Worm (Caenorhabditis elegans): ENCODE results near the gene F35E12.2.

ce11 chrV:13757349-13757748 is 32.7 kb upstream of the F35E12.2 start:
- TF ChIP-seq ces-1 (GFP tag; optimal IDR thresholded peaks at IDR 0.05) (no peak), zag-1 (tag; optimal IDR thresholded peaks at IDR 0.05) (no peak), nhr-11 (tag; optimal IDR thresholded peaks at IDR 0.05) (no peak), lin-39 (tag; optimal IDR thresholded peaks at IDR 0.05) (no peak), pag-3 (tag; optimal IDR thresholded peaks at IDR 0.05; ENCODE audit: borderline replicate concordance, insufficient read depth) (no peak), lin-13 (GFP tag; optimal IDR thresholded peaks at IDR 0.05) (no peak)
